Fruit fly (Drosophila melanogaster) whole organism, prepupa: ENCODE results near the gene CG32053.

Experiments
- CG10669 ChIP-seq: fragments of 200-800 bp; sonication (Bioruptor generic); optimal IDR thresholded peaks from 3 replicates; lab custom pipeline; 2018; ENCODE audit warnings: missing biosample characterization, mild to moderate bottlenecking, missing genetic modification characterization, moderate library complexity
- CG11762 ChIP-seq: fragments of 200-800 bp; sonication (Bioruptor generic); optimal IDR thresholded peaks from 3 replicates; lab custom pipeline; 2016; ENCODE audit warnings: missing biosample characterization, missing genetic modification characterization; ENCODE audit not compliant: insufficient read depth
- CG11902 ChIP-seq: fragments of 200-800 bp; sonication (Bioruptor generic); optimal IDR thresholded peaks from 3 replicates; lab custom pipeline; 2016; ENCODE audit warnings: missing biosample characterization, missing genetic modification characterization
- CG15336 ChIP-seq: fragments of 200-800 bp; sonication (Bioruptor generic); IDR thresholded peaks from 2 replicates; pipeline ENCODE4 v1.3.6; 2022; ENCODE audit warnings: missing biosample characterization, missing genetic modification characterization
- CG1621 ChIP-seq: fragments of 200-800 bp; sonication (Bioruptor generic); optimal IDR thresholded peaks from 3 replicates; lab custom pipeline; 2018; ENCODE audit warnings: missing biosample characterization, mild to moderate bottlenecking, missing genetic modification characterization
- CG3032 ChIP-seq: fragments of 200-800 bp; optimal IDR thresholded peaks from 2 replicates; lab custom pipeline; 2019; ENCODE audit warnings: missing biosample characterization, mild to moderate bottlenecking, missing genetic modification characterization, moderate library complexity
- CG4318 ChIP-seq: fragments of 200-800 bp; sonication (Bioruptor generic); optimal IDR thresholded peaks from 3 replicates; lab custom pipeline; 2017; ENCODE audit warnings: missing biosample characterization, mild to moderate bottlenecking, missing genetic modification characterization
- CG6276 ChIP-seq: fragments of 200-800 bp; sonication (Bioruptor generic); optimal IDR thresholded peaks from 2 replicates; lab custom pipeline; 2017; ENCODE audit warnings: missing biosample characterization, mild to moderate bottlenecking, missing genetic modification characterization
- CG7368 ChIP-seq: fragments of 200-800 bp; sonication (Bioruptor generic); optimal IDR thresholded peaks from 3 replicates; lab custom pipeline; 2016; ENCODE audit warnings: missing biosample characterization, missing genetic modification characterization
- CG8119 ChIP-seq: fragments of 200-800 bp; sonication (Bioruptor generic); IDR thresholded peaks from 3 replicates; pipeline ENCODE4 v1.3.6; 2022; ENCODE audit warnings: missing biosample characterization, missing genetic modification characterization
- CG8632 ChIP-seq: fragments of 200-800 bp; sonication (Bioruptor generic); optimal IDR thresholded peaks from 3 replicates; lab custom pipeline; 2016; ENCODE audit warnings: missing biosample characterization, missing genetic modification characterization
- CG9139 ChIP-seq: fragments of 200-800 bp; sonication (Bioruptor generic); optimal IDR thresholded peaks from 3 replicates; lab custom pipeline; 2017; ENCODE audit warnings: missing biosample characterization, mild to moderate bottlenecking, missing genetic modification characterization
- Eip75B ChIP-seq: fragments of 200-800 bp; sonication (Bioruptor generic); optimal IDR thresholded peaks from 3 replicates; lab custom pipeline; 2016; ENCODE audit warnings: missing biosample characterization, missing genetic modification characterization
- Eip78C ChIP-seq: fragments of 200-800 bp; sonication (Bioruptor generic); peaks from one replicate; lab custom pipeline; 2016; ENCODE audit warnings: missing biosample characterization, missing genetic modification characterization
- Eip93F ChIP-seq: fragments of 200-800 bp; sonication (Bioruptor generic); optimal IDR thresholded peaks from 2 replicates; lab custom pipeline; 2016; ENCODE audit warnings: missing biosample characterization, mild to moderate bottlenecking, missing genetic modification characterization
- Ets21C ChIP-seq: fragments of 200-800 bp; sonication (Bioruptor generic); optimal IDR thresholded peaks from 3 replicates; lab custom pipeline; 2016; ENCODE audit warnings: missing biosample characterization, missing genetic modification characterization
- Ets96B ChIP-seq: fragments of 200-800 bp; optimal IDR thresholded peaks from 2 replicates; lab custom pipeline; 2019; ENCODE audit warnings: missing biosample characterization, mild to moderate bottlenecking, missing genetic modification characterization, moderate library complexity
- Hr39 ChIP-seq: fragments of 200-800 bp; sonication (Bioruptor generic); optimal IDR thresholded peaks from 2 replicates; lab custom pipeline; 2016; ENCODE audit warnings: missing biosample characterization, missing genetic modification characterization
- Hr4 ChIP-seq: fragments of 200-800 bp; sonication (Bioruptor generic); optimal IDR thresholded peaks from 3 replicates; lab custom pipeline; 2016; ENCODE audit warnings: missing biosample characterization, missing genetic modification characterization
- Smox ChIP-seq: fragments of 200-800 bp; sonication (Bioruptor generic); optimal IDR thresholded peaks from 3 replicates; lab custom pipeline; 2016; ENCODE audit warnings: missing biosample characterization, missing genetic modification characterization
- Sox15 ChIP-seq: fragments of 200-800 bp; sonication (Bioruptor generic); optimal IDR thresholded peaks from 3 replicates; lab custom pipeline; 2016; ENCODE audit warnings: missing biosample characterization, missing genetic modification characterization
- achi ChIP-seq: fragments of 200-800 bp; sonication (Bioruptor generic); optimal IDR thresholded peaks from 3 replicates; lab custom pipeline; 2016; ENCODE audit warnings: missing biosample characterization, missing genetic modification characterization
- acj6 ChIP-seq: fragments of 200-800 bp; sonication (Bioruptor generic); optimal IDR thresholded peaks from 3 replicates; lab custom pipeline; 2016; ENCODE audit warnings: missing biosample characterization, missing genetic modification characterization
- cyc ChIP-seq: fragments of 200-800 bp; sonication (Bioruptor generic); optimal IDR thresholded peaks from 3 replicates; lab custom pipeline; 2016; ENCODE audit warnings: missing biosample characterization, missing genetic modification characterization
- dsx ChIP-seq: fragments of 200-800 bp; optimal IDR thresholded peaks from 3 replicates; lab custom pipeline; 2019; ENCODE audit warnings: missing biosample characterization, mild to moderate bottlenecking, missing genetic modification characterization, moderate library complexity; ENCODE audit not compliant: poor library complexity, severe bottlenecking
- esn ChIP-seq: fragments of 200-800 bp; sonication (Bioruptor generic); optimal IDR thresholded peaks from 2 replicates; lab custom pipeline; 2016; ENCODE audit warnings: missing biosample characterization, mild to moderate bottlenecking, missing genetic modification characterization, moderate library complexity
- fd59A ChIP-seq: fragments of 200-800 bp; sonication (Bioruptor generic); optimal IDR thresholded peaks from 2 replicates; lab custom pipeline; 2017; ENCODE audit warnings: missing biosample characterization, mild to moderate bottlenecking, missing genetic modification characterization, missing genetic modification reagents
- lz ChIP-seq: fragments of 200-800 bp; sonication (Bioruptor generic); optimal IDR thresholded peaks from 3 replicates; lab custom pipeline; 2016; ENCODE audit warnings: missing biosample characterization, missing genetic modification characterization
- net ChIP-seq: fragments of 200-800 bp; sonication (Bioruptor generic); optimal IDR thresholded peaks from 3 replicates; lab custom pipeline; 2016; ENCODE audit warnings: missing biosample characterization, missing genetic modification characterization
- pdm3 ChIP-seq: fragments of 200-800 bp; sonication (Bioruptor generic); optimal IDR thresholded peaks from 3 replicates; lab custom pipeline; 2016; ENCODE audit warnings: missing biosample characterization, missing genetic modification characterization
- svp ChIP-seq: fragments of 200-800 bp; sonication (Bioruptor generic); peaks from one replicate; lab custom pipeline; 2016; ENCODE audit warnings: missing biosample characterization, missing genetic modification characterization
- vri ChIP-seq: fragments of 200-800 bp; sonication (Bioruptor generic); optimal IDR thresholded peaks from 3 replicates; lab custom pipeline; 2016; ENCODE audit warnings: missing biosample characterization, mild to moderate bottlenecking, missing genetic modification characterization

The CG32053 gene

DNA sequence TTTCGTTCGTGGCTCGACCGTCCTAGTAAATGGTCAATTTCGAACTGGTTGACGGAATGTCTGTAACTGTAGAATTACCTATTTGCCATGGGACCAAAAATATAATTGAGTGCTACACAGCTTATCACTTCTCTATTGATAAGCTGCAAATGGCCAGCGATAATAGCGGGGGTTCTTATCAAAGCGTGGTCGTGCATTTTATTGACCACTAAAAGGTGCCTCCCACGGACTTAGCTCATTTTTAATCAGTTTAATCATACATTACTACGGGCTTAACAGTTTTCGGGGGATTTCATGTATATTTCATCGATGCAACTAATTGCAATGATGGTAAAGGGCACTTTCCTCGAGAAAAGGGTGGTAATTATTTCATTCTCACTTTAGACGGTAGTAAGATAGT, 2.6 kb upstream of the CG32053 start, which contains the start of gene CG32054:
Gene CG32054, minus strand, starts transcription at position 17 of the 400 bp plus-strand sequence.
- TF ChIP-seq vri (peak; percentile 39), Smox (GFP tag; lab: Kevin White, UChicago) (no peak)
- TF ChIP-seq, all 60 proteins: peak for 1

DNA sequence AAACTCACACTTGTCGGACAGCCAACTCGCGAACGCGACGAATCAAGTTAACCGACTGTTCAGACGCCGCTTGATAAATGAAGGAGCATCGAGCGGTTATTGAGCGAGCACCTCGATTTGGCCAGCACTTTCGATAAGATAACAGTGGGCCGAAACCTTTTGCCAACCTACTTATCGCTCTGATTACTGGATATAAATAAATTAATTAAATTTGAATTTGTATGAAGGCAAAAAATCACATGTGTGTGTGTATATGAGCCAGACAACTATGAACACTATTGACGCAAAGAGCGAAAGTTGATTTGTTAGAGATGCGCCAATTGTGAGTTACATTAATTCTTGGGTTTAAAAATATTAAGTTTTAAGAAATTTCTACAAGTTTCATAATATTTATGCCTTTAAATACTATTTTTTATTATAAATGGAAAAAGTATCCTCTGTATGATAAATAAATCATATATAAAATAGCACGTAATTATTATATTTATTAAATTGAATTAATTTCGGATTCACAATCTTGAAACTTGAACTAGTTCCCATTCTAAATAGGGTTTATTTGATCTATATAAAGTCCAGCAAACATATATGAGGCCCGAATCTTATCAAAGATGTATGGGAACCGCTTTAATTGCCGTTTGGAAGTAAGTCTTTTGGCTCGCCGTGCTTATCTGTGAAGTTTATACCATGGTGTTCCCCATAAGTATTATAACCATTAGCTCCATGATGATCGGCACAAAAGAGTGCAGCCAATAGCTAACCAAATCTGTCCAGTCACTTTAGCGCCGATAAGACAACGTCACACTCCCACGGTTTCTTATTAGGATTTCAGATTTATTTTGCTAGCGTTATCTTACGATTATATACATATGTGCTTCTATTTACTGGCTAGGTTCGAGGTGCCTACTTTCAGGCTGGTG, 2.5 kb downstream of the CG32053 start, which contains the start of gene CG14160:
Gene CG14160, minus strand, starts transcription at position 51 of the 917 bp plus-strand sequence.
- TF ChIP-seq svp (GFP tag; lab: Kevin White, UChicago), result peak; percentile 4
- no peak for TF ChIP-seq Hr39
- TF ChIP-seq vri, result peak; percentile 9
- no peak for TF ChIP-seq lz (GFP tag; lab: Kevin White, UChicago)
- no peak for TF ChIP-seq esn
- TF ChIP-seq, all 60 proteins: peak for 2

DNA sequence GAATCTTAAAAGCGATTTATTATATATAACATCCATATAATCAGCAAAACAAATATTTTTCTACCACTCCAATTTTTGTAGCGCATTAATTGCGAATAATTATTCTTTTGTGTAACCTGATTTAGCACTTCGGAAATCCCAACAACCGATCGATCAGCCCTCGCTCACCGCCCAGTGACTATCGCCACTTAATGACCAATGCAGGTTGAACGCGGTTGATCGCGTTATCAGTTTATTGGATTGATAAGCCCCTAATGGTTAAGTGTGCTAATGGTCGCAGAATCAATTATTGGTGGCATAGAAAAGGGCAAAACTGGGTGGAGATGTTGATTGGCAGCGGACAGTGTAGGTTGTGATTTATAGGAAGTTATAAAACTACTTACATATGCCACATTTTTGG, 3.7 kb downstream of the CG32053 start:
- TF ChIP-seq Eip93F, result no peak
- TF ChIP-seq Ets96B (tag; lab: Kevin White, UChicago), result no peak
- no peak for TF ChIP-seq Hr4 (GFP tag; lab: Kevin White, UChicago)
- TF ChIP-seq CG6276 (GFP tag; lab: Kevin White, UChicago), result no peak
- no peak for TF ChIP-seq acj6 (GFP tag; lab: Kevin White, UChicago)
- no peak for TF ChIP-seq dsx
- TF ChIP-seq CG8119 (GFP tag; lab: Robert Waterston, UW), result no peak
- no peak for TF ChIP-seq CG11762
- TF ChIP-seq cyc (GFP tag; lab: Kevin White, UChicago), result no peak
- no peak for TF ChIP-seq pdm3 (GFP tag; lab: Kevin White, UChicago)
- TF ChIP-seq net (GFP tag; lab: Kevin White, UChicago), result no peak
- no peak for TF ChIP-seq achi (GFP tag; lab: Kevin White, UChicago)
- TF ChIP-seq CG15336, result no peak
- no peak for TF ChIP-seq Eip75B (GFP tag; lab: Kevin White, UChicago)
- no peak for TF ChIP-seq CG3032 (tag; lab: Kevin White, UChicago)

DNA sequence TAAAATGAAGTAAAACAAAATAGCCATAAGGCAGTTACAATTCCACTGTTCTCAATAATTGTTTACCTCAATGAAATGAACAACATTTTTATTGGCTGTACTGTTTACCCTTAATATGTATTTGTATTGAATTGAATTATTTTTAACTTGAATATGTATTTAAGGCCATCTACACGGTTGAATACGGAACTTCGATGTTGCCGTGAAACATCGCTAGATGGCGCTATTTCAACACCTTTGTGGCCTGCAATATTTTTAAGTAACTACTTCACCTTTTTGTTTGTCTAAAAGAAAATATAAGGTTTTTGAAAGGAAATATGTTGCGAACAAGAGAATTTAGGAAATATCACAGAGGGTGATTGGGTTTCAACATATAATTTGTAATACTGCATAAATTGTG, 13.6 kb downstream of the CG32053 start:
- TF ChIP-seq Eip78C (peak; percentile 16), CG1621 (tag; lab: Kevin White, UChicago) (no peak), Ets21C (no peak)
- TF ChIP-seq, all 60 proteins: peak for 1

DNA sequence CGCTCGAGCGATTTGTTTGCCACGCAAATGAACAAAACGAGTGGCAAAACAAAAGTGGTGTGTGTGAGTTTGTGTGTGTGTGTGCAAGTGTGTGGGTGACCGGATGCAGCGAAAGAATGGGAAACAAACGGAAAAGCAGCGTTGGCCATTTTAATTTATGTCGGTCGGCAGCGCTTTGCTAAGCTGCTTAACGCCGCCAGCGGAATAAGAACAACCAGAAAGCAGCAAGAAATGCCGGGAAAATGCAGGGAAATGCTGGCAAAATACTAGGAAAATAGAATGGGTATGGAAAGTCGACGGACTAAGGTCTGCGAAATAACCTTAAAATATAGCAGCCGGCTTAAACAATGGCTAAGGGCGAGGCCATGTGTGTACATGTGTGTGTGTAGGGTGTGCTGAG, 39.6 kb downstream of the CG32053 start:
- TF ChIP-seq CG11762 (no peak), net (GFP tag; lab: Kevin White, UChicago) (no peak), svp (GFP tag; lab: Kevin White, UChicago) (no peak), CG10669 (GFP tag; lab: Kevin White, UChicago) (no peak), fd59A (GFP tag; lab: Kevin White, UChicago) (no peak), dsx (no peak), CG9139 (no peak), Hr4 (GFP tag; lab: Kevin White, UChicago) (no peak), Smox (GFP tag; lab: Kevin White, UChicago) (no peak), CG7368 (GFP tag; lab: Kevin White, UChicago) (no peak), acj6 (GFP tag; lab: Kevin White, UChicago) (no peak), pdm3 (GFP tag; lab: Kevin White, UChicago) (no peak), CG4318 (GFP tag; lab: Kevin White, UChicago) (no peak), Sox15 (GFP tag; lab: Kevin White, UChicago) (no peak), CG11902 (GFP tag; lab: Kevin White, UChicago) (no peak), CG8632 (GFP tag; lab: Kevin White, UChicago) (no peak)
